In the genomic region with DNA sequence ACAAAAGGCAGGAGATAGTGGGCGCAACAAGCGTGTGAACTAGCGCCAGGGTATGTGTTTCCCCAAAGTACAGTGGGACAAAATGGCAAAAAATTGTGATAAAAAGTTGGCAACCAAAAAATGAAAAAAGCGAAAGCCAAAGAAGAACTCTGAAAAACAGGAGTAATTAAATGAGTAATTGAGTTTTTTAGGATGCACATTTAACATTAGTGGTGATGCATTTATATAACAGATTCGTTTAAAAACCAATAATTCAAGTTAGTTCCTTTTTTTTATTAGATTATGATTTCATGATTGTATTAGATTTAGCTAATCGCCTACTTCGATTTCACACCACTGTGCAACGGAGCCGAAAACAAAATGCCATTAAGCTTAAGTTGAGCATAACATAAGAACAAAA, we compare ENCODE assay signal across 5 fruit fly cellular contexts.
A peak's percentile ranks its signal among the peaks of the same experiment; 100 is the strongest.
TF ChIP-seq lines count a peak whose summit lies in the region.

No protein-coding gene starts in this region.

- TF ChIP-seq CTCF in whole organism, embryonic (GFP tag; optimal IDR thresholded peaks at IDR 0.05; lab: Kevin White, UChicago) = no peak

TF ChIP-seq in whole organism, adult, 20 proteins besides CTCF, POLR2A, EP300 and RAD21:
- TF ChIP-seq CG5204 (GFP tag; optimal IDR thresholded peaks at IDR 0.05; lab: Kevin White, UChicago) (no peak), cnc (optimal IDR thresholded peaks at IDR 0.05; lab: Kevin White, UChicago) (no peak), tj (GFP tag; optimal IDR thresholded peaks at IDR 0.05; lab: Kevin White, UChicago) (peak; percentile 3), CG33017 (tag; optimal IDR thresholded peaks at IDR 0.05; lab: Kevin White, UChicago) (no peak), CG7045 (GFP tag; optimal IDR thresholded peaks at IDR 0.05; lab: Kevin White, UChicago) (no peak), kay (GFP tag; lab: Kevin White, UChicago; ENCODE audit: borderline replicate concordance) (no peak), cic (GFP tag; optimal IDR thresholded peaks at IDR 0.05; lab: Kevin White, UChicago) (no peak), CG7101 (tag; optimal IDR thresholded peaks at IDR 0.05; lab: Kevin White, UChicago) (peak; percentile 11), bab1 (GFP tag; optimal IDR thresholded peaks at IDR 0.05; lab: Kevin White, UChicago) (peak; percentile 15), ovo (GFP tag; optimal IDR thresholded peaks at IDR 0.05; lab: Kevin White, UChicago) (no peak)

TF ChIP-seq in whole organism, embryonic, 481 proteins besides CTCF, POLR2A, EP300 and RAD21 (continues in another document):
- TF ChIP-seq H2.0 (GFP tag; IDR thresholded peaks at IDR 0.05; lab: Robert Waterston, UW) (no peak), Nf-YC (tag; optimal IDR thresholded peaks at IDR 0.05; lab: Kevin White, UChicago) (no peak), so (GFP tag; IDR thresholded peaks at IDR 0.05; lab: Robert Waterston, UW) (0 out of 3 replicates have a peak, but pooled peaks have one; percentile 42), aop (GFP tag; IDR thresholded peaks at IDR 0.05; lab: Robert Waterston, UW) (no peak), CG8478 (optimal IDR thresholded peaks at IDR 0.05; lab: Kevin White, UChicago) (no peak), CG17359 (tag; optimal IDR thresholded peaks at IDR 0.05; lab: Kevin White, UChicago) (peak; percentile 47), Hr39 (optimal IDR thresholded peaks at IDR 0.05; lab: Kevin White, UChicago) (no peak), Xbp1 (GFP tag; optimal IDR thresholded peaks at IDR 0.05; lab: Kevin White, UChicago) (peak; percentile 60), amos (GFP tag; IDR thresholded peaks at IDR 0.05; lab: Robert Waterston, UW; ENCODE audit: partially characterized antibody) (no peak), CG12155 (GFP tag; optimal IDR thresholded peaks at IDR 0.05; lab: Kevin White, UChicago) (peak; percentile 4), CG9727 (GFP tag; optimal IDR thresholded peaks at IDR 0.05; lab: Kevin White, UChicago) (peak; percentile 45), CG12659 (GFP tag; optimal IDR thresholded peaks at IDR 0.05; lab: Kevin White, UChicago) (peak; percentile 18), lilli (GFP tag; optimal IDR thresholded peaks at IDR 0.05; lab: Kevin White, UChicago) (peak; percentile 64), tx (GFP tag; optimal IDR thresholded peaks at IDR 0.05; lab: Kevin White, UChicago) (peak; percentile 35), CG1832 (GFP tag; optimal IDR thresholded peaks at IDR 0.05; lab: Kevin White, UChicago) (no peak), CG3065 (GFP tag; optimal IDR thresholded peaks at IDR 0.05; lab: Kevin White, UChicago) (no peak), CG31365 (tag; optimal IDR thresholded peaks at IDR 0.05; lab: Kevin White, UChicago) (no peak), repo (GFP tag; optimal IDR thresholded peaks at IDR 0.05; lab: Kevin White, UChicago) (peak; percentile 53), Sry-β (GFP tag; optimal IDR thresholded peaks at IDR 0.05; lab: Kevin White, UChicago) (no peak)

TF ChIP-seq in whole organism, prepupa, 60 proteins besides CTCF, POLR2A, EP300 and RAD21 (continues in another document):
- TF ChIP-seq fd85E (GFP tag; optimal IDR thresholded peaks at IDR 0.05; lab: Kevin White, UChicago) (no peak), Eip78C (GFP tag; lab: Kevin White, UChicago) (peak; percentile 93), CG11762 (GFP tag; optimal IDR thresholded peaks at IDR 0.05; lab: Kevin White, UChicago; ENCODE audit: insufficient read depth) (no peak), Hr39 (GFP tag; optimal IDR thresholded peaks at IDR 0.05; lab: Kevin White, UChicago) (peak; percentile 63), vri (GFP tag; optimal IDR thresholded peaks at IDR 0.05; lab: Kevin White, UChicago) (no peak), CG3919 (GFP tag; optimal IDR thresholded peaks at IDR 0.05; lab: Kevin White, UChicago) (peak; percentile 40), CG1621 (tag; optimal IDR thresholded peaks at IDR 0.05; lab: Kevin White, UChicago) (no peak), CG4318 (GFP tag; optimal IDR thresholded peaks at IDR 0.05; lab: Kevin White, UChicago) (peak; percentile 61), CG16779 (tag; optimal IDR thresholded peaks at IDR 0.05; lab: Kevin White, UChicago) (no peak), Eip75B (GFP tag; optimal IDR thresholded peaks at IDR 0.05; lab: Kevin White, UChicago) (peak; percentile 34), CG6276 (GFP tag; optimal IDR thresholded peaks at IDR 0.05; lab: Kevin White, UChicago) (peak; percentile 60), CG31627 (GFP tag; optimal IDR thresholded peaks at IDR 0.05; lab: Kevin White, UChicago) (peak; percentile 54), CG3032 (tag; optimal IDR thresholded peaks at IDR 0.05; lab: Kevin White, UChicago) (peak; percentile 14), pdm3 (GFP tag; optimal IDR thresholded peaks at IDR 0.05; lab: Kevin White, UChicago) (peak; percentile 59), acj6 (GFP tag; optimal IDR thresholded peaks at IDR 0.05; lab: Kevin White, UChicago) (peak; percentile 33), lz (GFP tag; optimal IDR thresholded peaks at IDR 0.05; lab: Kevin White, UChicago) (peak; percentile 42), Gug (GFP tag; IDR thresholded peaks at IDR 0.05; lab: Robert Waterston, UW) (peak; percentile 47), dsx (GFP tag; optimal IDR thresholded peaks at IDR 0.05; lab: Kevin White, UChicago; ENCODE audit: poor library complexity, severe bottlenecking) (peak; percentile 6), CG11294 (GFP tag; IDR thresholded peaks at IDR 0.05; lab: Robert Waterston, UW) (no peak), CG6163 (GFP tag; IDR thresholded peaks at IDR 0.05; lab: Robert Waterston, UW) (no peak; the same call in 2 of the 3 replicates)

TF ChIP-seq in whole organism, pupa, 21 proteins besides CTCF, POLR2A, EP300 and RAD21:
- TF ChIP-seq Snoo (tag; optimal IDR thresholded peaks at IDR 0.05; lab: Kevin White, UChicago) (peak; percentile 24), gl (tag; optimal IDR thresholded peaks at IDR 0.05; lab: Kevin White, UChicago) (no peak), Pif1A (GFP tag; optimal IDR thresholded peaks at IDR 0.05; lab: Kevin White, UChicago) (peak; percentile 51), CG15710 (tag; optimal IDR thresholded peaks at IDR 0.05; lab: Kevin White, UChicago) (peak; percentile 5), CG4496 (GFP tag; IDR thresholded peaks at IDR 0.05; lab: Robert Waterston, UW) (0 out of 3 replicates have a peak, but pooled peaks have one; percentile 23), CG12605 (GFP tag; IDR thresholded peaks at IDR 0.05; lab: Robert Waterston, UW) (no peak), D1 (tag; optimal IDR thresholded peaks at IDR 0.05; lab: Kevin White, UChicago) (no peak), Ets98B (GFP tag; IDR thresholded peaks at IDR 0.05; lab: Robert Waterston, UW) (peak; percentile 14; the same call in 1 of the 2 replicates), Pif1B (GFP tag; optimal IDR thresholded peaks at IDR 0.05; lab: Kevin White, UChicago) (peak; percentile 45), CG32121 (GFP tag; IDR thresholded peaks at IDR 0.05; lab: Robert Waterston, UW) (peak; percentile 22; the same call in 1 of the 2 replicates), CG34367 (tag; optimal IDR thresholded peaks at IDR 0.05; lab: Kevin White, UChicago) (no peak), fd96Ca (GFP tag; IDR thresholded peaks at IDR 0.05; lab: Robert Waterston, UW) (no peak), CG10348 (GFP tag; IDR thresholded peaks at IDR 0.05; lab: Robert Waterston, UW) (no peak), CG14655 (GFP tag; optimal IDR thresholded peaks at IDR 0.05; lab: Kevin White, UChicago) (peak; percentile 73), CG9948 (tag; optimal IDR thresholded peaks at IDR 0.05; lab: Kevin White, UChicago) (peak; percentile 40), CG17806 (tag; optimal IDR thresholded peaks at IDR 0.05; lab: Kevin White, UChicago) (peak; percentile 27), CG8159 (tag; optimal IDR thresholded peaks at IDR 0.05; lab: Kevin White, UChicago) (peak; percentile 45), EcR (GFP tag; optimal IDR thresholded peaks at IDR 0.05; lab: Kevin White, UChicago) (no peak), CG8301 (tag; optimal IDR thresholded peaks at IDR 0.05; lab: Kevin White, UChicago) (peak; percentile 59), rn (GFP tag; IDR thresholded peaks at IDR 0.05; lab: Robert Waterston, UW) (no peak), CG13204 (GFP tag; optimal IDR thresholded peaks at IDR 0.05; lab: Kevin White, UChicago) (no peak)

TF ChIP-seq in whole organism, wandering third instar larva, 38 proteins besides CTCF, POLR2A, EP300 and RAD21:
- TF ChIP-seq foxo (GFP tag; optimal IDR thresholded peaks at IDR 0.05; lab: Kevin White, UChicago) = peak in 1 of 2 experiments; percentile 29
- no peak for TF ChIP-seq jim (GFP tag; optimal IDR thresholded peaks at IDR 0.05; lab: Kevin White, UChicago)
- TF ChIP-seq Jra (GFP tag; optimal IDR thresholded peaks at IDR 0.05; lab: Kevin White, UChicago) = no peak
- TF ChIP-seq CG32264 (GFP tag; optimal IDR thresholded peaks at IDR 0.05; lab: Kevin White, UChicago) = no peak
- no peak for TF ChIP-seq CrebA (GFP tag; optimal IDR thresholded peaks at IDR 0.05; lab: Kevin White, UChicago; ENCODE audit: borderline replicate concordance)
- TF ChIP-seq Vsx2 (GFP tag; optimal IDR thresholded peaks at IDR 0.05; lab: Kevin White, UChicago; ENCODE audit: partially characterized antibody) = no peak
- no peak for TF ChIP-seq brk (GFP tag; optimal IDR thresholded peaks at IDR 0.05; lab: Kevin White, UChicago)
- no peak for TF ChIP-seq N (GFP tag; optimal IDR thresholded peaks at IDR 0.05; lab: Kevin White, UChicago)
- TF ChIP-seq Hnf4 (GFP tag; optimal IDR thresholded peaks at IDR 0.05; lab: Kevin White, UChicago) = no peak
- TF ChIP-seq Dfd (GFP tag; optimal IDR thresholded peaks at IDR 0.05; lab: Kevin White, UChicago) = no peak
- no peak for TF ChIP-seq GATAd (GFP tag; optimal IDR thresholded peaks at IDR 0.05; lab: Kevin White, UChicago)
- TF ChIP-seq Myc (optimal IDR thresholded peaks at IDR 0.05; lab: Kevin White, UChicago) = no peak
- TF ChIP-seq sv (GFP tag; optimal IDR thresholded peaks at IDR 0.05; lab: Kevin White, UChicago) = no peak
- TF ChIP-seq ey (GFP tag; optimal IDR thresholded peaks at IDR 0.05; lab: Kevin White, UChicago) = peak; percentile 29
- TF ChIP-seq lola (GFP tag; optimal IDR thresholded peaks at IDR 0.05; lab: Kevin White, UChicago) = no peak
TF ChIP-seq in whole organism, wandering third instar larva: peak in this region for 2.
